Fruit fly (Drosophila melanogaster) whole organism, prepupa: Measurements from ENCODE around the gene Ir68a.
A peak's percentile ranks its signal among the peaks of the same experiment; 100 is the strongest.

Experiments used
- Blimp-1 ChIP-seq: fragments of 200-800 bp; sonication (Bioruptor generic); optimal IDR thresholded peaks from 3 replicates; lab custom pipeline; 2017; ENCODE audit warnings: missing biosample characterization, missing genetic modification characterization, mild to moderate bottlenecking, moderate library complexity, missing genetic modification reagents
- CG10631 ChIP-seq: fragments of 200-800 bp; sonication (Bioruptor generic); optimal IDR thresholded peaks from 2 replicates; lab custom pipeline; 2016; ENCODE audit warnings: missing biosample characterization, missing genetic modification characterization
- CG10669 ChIP-seq: fragments of 200-800 bp; sonication (Bioruptor generic); optimal IDR thresholded peaks from 3 replicates; lab custom pipeline; 2018; ENCODE audit warnings: missing biosample characterization, mild to moderate bottlenecking, missing genetic modification characterization, moderate library complexity
- CG11294 ChIP-seq: fragments of 200-800 bp; sonication (Bioruptor generic); IDR thresholded peaks from 2 replicates; pipeline ENCODE4 v1.3.6; 2022; ENCODE audit warnings: missing biosample characterization, missing genetic modification characterization
- CG11762 ChIP-seq: fragments of 200-800 bp; sonication (Bioruptor generic); optimal IDR thresholded peaks from 3 replicates; lab custom pipeline; 2016; ENCODE audit warnings: missing biosample characterization, missing genetic modification characterization; ENCODE audit not compliant: insufficient read depth
- CG11902 ChIP-seq: fragments of 200-800 bp; sonication (Bioruptor generic); optimal IDR thresholded peaks from 3 replicates; lab custom pipeline; 2016; ENCODE audit warnings: missing biosample characterization, missing genetic modification characterization
- CG15336 ChIP-seq: fragments of 200-800 bp; sonication (Bioruptor generic); IDR thresholded peaks from 2 replicates; pipeline ENCODE4 v1.3.6; 2022; ENCODE audit warnings: missing biosample characterization, missing genetic modification characterization
- CG1621 ChIP-seq: fragments of 200-800 bp; sonication (Bioruptor generic); optimal IDR thresholded peaks from 3 replicates; lab custom pipeline; 2018; ENCODE audit warnings: missing biosample characterization, mild to moderate bottlenecking, missing genetic modification characterization
- CG16779 ChIP-seq: fragments of 200-800 bp; sonication (Bioruptor generic); optimal IDR thresholded peaks from 3 replicates; lab custom pipeline; 2017; ENCODE audit warnings: missing biosample characterization, mild to moderate bottlenecking, missing genetic modification characterization
- CG3032 ChIP-seq: fragments of 200-800 bp; optimal IDR thresholded peaks from 2 replicates; lab custom pipeline; 2019; ENCODE audit warnings: missing biosample characterization, mild to moderate bottlenecking, missing genetic modification characterization, moderate library complexity
- CG31627 ChIP-seq: fragments of 200-800 bp; sonication (Bioruptor generic); optimal IDR thresholded peaks from 3 replicates; lab custom pipeline; 2016; ENCODE audit warnings: missing biosample characterization, missing genetic modification characterization
- CG32006 ChIP-seq: fragments of 200-800 bp; sonication (Bioruptor generic); optimal IDR thresholded peaks from 3 replicates; lab custom pipeline; 2017; ENCODE audit warnings: missing biosample characterization, mild to moderate bottlenecking, missing genetic modification characterization
- CG34406 ChIP-seq: fragments of 200-800 bp; sonication (Bioruptor generic); optimal IDR thresholded peaks from 3 replicates; lab custom pipeline; 2016; ENCODE audit warnings: missing biosample characterization, missing genetic modification characterization
- CG3919 ChIP-seq: fragments of 200-800 bp; sonication (Bioruptor generic); optimal IDR thresholded peaks from 3 replicates; lab custom pipeline; 2016; ENCODE audit warnings: missing biosample characterization, missing genetic modification characterization
- CG6276 ChIP-seq: fragments of 200-800 bp; sonication (Bioruptor generic); optimal IDR thresholded peaks from 2 replicates; lab custom pipeline; 2017; ENCODE audit warnings: missing biosample characterization, mild to moderate bottlenecking, missing genetic modification characterization
- CG6792 ChIP-seq: fragments of 200-800 bp; sonication (Bioruptor generic); optimal IDR thresholded peaks from 3 replicates; lab custom pipeline; 2016; ENCODE audit warnings: missing biosample characterization, missing genetic modification characterization
- CG6808 ChIP-seq: fragments of 200-800 bp; sonication (Bioruptor generic); optimal IDR thresholded peaks from 3 replicates; lab custom pipeline; 2017; ENCODE audit warnings: missing biosample characterization, missing genetic modification characterization, mild to moderate bottlenecking, moderate library complexity, missing genetic modification reagents
- CG6854 ChIP-seq: fragments of 200-800 bp; sonication (Bioruptor generic); optimal IDR thresholded peaks from 2 replicates; lab custom pipeline; 2017; ENCODE audit warnings: missing biosample characterization, mild to moderate bottlenecking, missing genetic modification characterization
- CG7368 ChIP-seq: fragments of 200-800 bp; sonication (Bioruptor generic); optimal IDR thresholded peaks from 3 replicates; lab custom pipeline; 2016; ENCODE audit warnings: missing biosample characterization, missing genetic modification characterization
- CG8119 ChIP-seq: fragments of 200-800 bp; sonication (Bioruptor generic); IDR thresholded peaks from 3 replicates; pipeline ENCODE4 v1.3.6; 2022; ENCODE audit warnings: missing biosample characterization, missing genetic modification characterization
- CG9139 ChIP-seq: fragments of 200-800 bp; sonication (Bioruptor generic); optimal IDR thresholded peaks from 3 replicates; lab custom pipeline; 2017; ENCODE audit warnings: missing biosample characterization, mild to moderate bottlenecking, missing genetic modification characterization
- Eip75B ChIP-seq: fragments of 200-800 bp; sonication (Bioruptor generic); optimal IDR thresholded peaks from 3 replicates; lab custom pipeline; 2016; ENCODE audit warnings: missing biosample characterization, missing genetic modification characterization
- Eip78C ChIP-seq: fragments of 200-800 bp; sonication (Bioruptor generic); peaks from one replicate; lab custom pipeline; 2016; ENCODE audit warnings: missing biosample characterization, missing genetic modification characterization
- Eip93F ChIP-seq: fragments of 200-800 bp; sonication (Bioruptor generic); optimal IDR thresholded peaks from 2 replicates; lab custom pipeline; 2016; ENCODE audit warnings: missing biosample characterization, mild to moderate bottlenecking, missing genetic modification characterization
- Ets21C ChIP-seq: fragments of 200-800 bp; sonication (Bioruptor generic); optimal IDR thresholded peaks from 3 replicates; lab custom pipeline; 2016; ENCODE audit warnings: missing biosample characterization, missing genetic modification characterization
- Ets96B ChIP-seq: fragments of 200-800 bp; optimal IDR thresholded peaks from 2 replicates; lab custom pipeline; 2019; ENCODE audit warnings: missing biosample characterization, mild to moderate bottlenecking, missing genetic modification characterization, moderate library complexity
- Gug ChIP-seq: fragments of 200-800 bp; sonication (Bioruptor generic); IDR thresholded peaks from 2 replicates; pipeline ENCODE4 v1.3.6; 2022; ENCODE audit warnings: missing biosample characterization, missing genetic modification characterization
- Hr38 ChIP-seq: sonication (Bioruptor generic); optimal IDR thresholded peaks from 2 replicates; lab custom pipeline; 2016; ENCODE audit warnings: missing biosample characterization, missing genetic modification characterization
- Hr39 ChIP-seq: fragments of 200-800 bp; sonication (Bioruptor generic); optimal IDR thresholded peaks from 2 replicates; lab custom pipeline; 2016; ENCODE audit warnings: missing biosample characterization, missing genetic modification characterization
- Hr4 ChIP-seq: fragments of 200-800 bp; sonication (Bioruptor generic); optimal IDR thresholded peaks from 3 replicates; lab custom pipeline; 2016; ENCODE audit warnings: missing biosample characterization, missing genetic modification characterization
- Lpt ChIP-seq: fragments of 200-800 bp; sonication (Bioruptor generic); optimal IDR thresholded peaks from 3 replicates; lab custom pipeline; 2016; ENCODE audit warnings: missing biosample characterization, missing genetic modification characterization
- Met ChIP-seq: fragments of 200-800 bp; sonication (Bioruptor generic); optimal IDR thresholded peaks from 3 replicates; lab custom pipeline; 2016; ENCODE audit warnings: missing biosample characterization, missing genetic modification characterization
- OdsH ChIP-seq: fragments of 200-800 bp; sonication (Bioruptor generic); optimal IDR thresholded peaks from 3 replicates; lab custom pipeline; 2016; ENCODE audit warnings: missing biosample characterization, missing genetic modification characterization
- Smox ChIP-seq: fragments of 200-800 bp; sonication (Bioruptor generic); optimal IDR thresholded peaks from 3 replicates; lab custom pipeline; 2016; ENCODE audit warnings: missing biosample characterization, missing genetic modification characterization
- Sox14 ChIP-seq: fragments of 200-800 bp; sonication (Bioruptor generic); optimal IDR thresholded peaks from 3 replicates; lab custom pipeline; 2016; ENCODE audit warnings: missing biosample characterization, missing genetic modification characterization
- Sox15 ChIP-seq: fragments of 200-800 bp; sonication (Bioruptor generic); optimal IDR thresholded peaks from 3 replicates; lab custom pipeline; 2016; ENCODE audit warnings: missing biosample characterization, missing genetic modification characterization
- achi ChIP-seq: fragments of 200-800 bp; sonication (Bioruptor generic); optimal IDR thresholded peaks from 3 replicates; lab custom pipeline; 2016; ENCODE audit warnings: missing biosample characterization, missing genetic modification characterization
- acj6 ChIP-seq: fragments of 200-800 bp; sonication (Bioruptor generic); optimal IDR thresholded peaks from 3 replicates; lab custom pipeline; 2016; ENCODE audit warnings: missing biosample characterization, missing genetic modification characterization
- cyc ChIP-seq: fragments of 200-800 bp; sonication (Bioruptor generic); optimal IDR thresholded peaks from 3 replicates; lab custom pipeline; 2016; ENCODE audit warnings: missing biosample characterization, missing genetic modification characterization
- dac ChIP-seq: fragments of 200-800 bp; sonication (Bioruptor generic); optimal IDR thresholded peaks from 2 replicates; lab custom pipeline; 2017; ENCODE audit warnings: missing biosample characterization, mild to moderate bottlenecking, missing genetic modification characterization
- dsx ChIP-seq: fragments of 200-800 bp; optimal IDR thresholded peaks from 3 replicates; lab custom pipeline; 2019; ENCODE audit warnings: missing biosample characterization, mild to moderate bottlenecking, missing genetic modification characterization, moderate library complexity; ENCODE audit not compliant: poor library complexity, severe bottlenecking
- eg ChIP-seq: fragments of 200-800 bp; sonication (Bioruptor generic); IDR thresholded peaks from 3 replicates; pipeline ENCODE4 v1.3.6; 2022; ENCODE audit warnings: missing biosample characterization, missing genetic modification characterization
- esn ChIP-seq: fragments of 200-800 bp; sonication (Bioruptor generic); optimal IDR thresholded peaks from 2 replicates; lab custom pipeline; 2016; ENCODE audit warnings: missing biosample characterization, mild to moderate bottlenecking, missing genetic modification characterization, moderate library complexity
- fd85E ChIP-seq: fragments of 200-800 bp; sonication (Bioruptor generic); optimal IDR thresholded peaks from 3 replicates; lab custom pipeline; 2016; ENCODE audit warnings: missing biosample characterization, missing genetic modification characterization
- lz ChIP-seq: fragments of 200-800 bp; sonication (Bioruptor generic); optimal IDR thresholded peaks from 3 replicates; lab custom pipeline; 2016; ENCODE audit warnings: missing biosample characterization, missing genetic modification characterization
- net ChIP-seq: fragments of 200-800 bp; sonication (Bioruptor generic); optimal IDR thresholded peaks from 3 replicates; lab custom pipeline; 2016; ENCODE audit warnings: missing biosample characterization, missing genetic modification characterization
- salr ChIP-seq, 2 experiments: fragments of 200-800 bp; sonication (Bioruptor generic); optimal IDR thresholded peaks; 3 replicates each; lab custom pipeline; 2016 to 2018; ENCODE audit warnings: missing biosample characterization in 2 of 2, missing genetic modification characterization in 2 of 2, mild to moderate bottlenecking in 1 of 2
- spab ChIP-seq: fragments of 200-800 bp; sonication (Bioruptor generic); optimal IDR thresholded peaks from 2 replicates; lab custom pipeline; 2017; ENCODE audit warnings: missing biosample characterization, mild to moderate bottlenecking, missing genetic modification characterization, missing genetic modification reagents
- svp ChIP-seq: fragments of 200-800 bp; sonication (Bioruptor generic); peaks from one replicate; lab custom pipeline; 2016; ENCODE audit warnings: missing biosample characterization, missing genetic modification characterization
- vri ChIP-seq: fragments of 200-800 bp; sonication (Bioruptor generic); optimal IDR thresholded peaks from 3 replicates; lab custom pipeline; 2016; ENCODE audit warnings: missing biosample characterization, mild to moderate bottlenecking, missing genetic modification characterization

Ir68a gene

dm6 chr3L:11213643-11214042 lies 22.4 kb downstream of the Ir68a start (continued):
- no peak for TF ChIP-seq salr (GFP tag; optimal IDR thresholded peaks at IDR 0.05; lab: Kevin White, UChicago)
- TF ChIP-seq esn: no peak
- no peak for TF ChIP-seq Hr39 (GFP tag; lab: Kevin White, UChicago)
- no peak for TF ChIP-seq acj6 (GFP tag; lab: Kevin White, UChicago)
- TF ChIP-seq CG32006 (GFP tag; lab: Kevin White, UChicago): no peak
- no peak for TF ChIP-seq CG6276 (GFP tag; lab: Kevin White, UChicago)

- TF ChIP-seq Ets96B (peak; percentile 28), CG7368 (GFP tag; lab: Kevin White, UChicago) (no peak), cyc (peak; percentile 8), Met (GFP tag; lab: Kevin White, UChicago) (no peak), dac (peak; percentile 13), eg (0 out of 3 replicates have a peak, but pooled peaks have one; percentile 21), net (GFP tag; lab: Kevin White, UChicago) (no peak), spab (no peak), salr (GFP tag; optimal IDR thresholded peaks at IDR 0.05; lab: Kevin White, UChicago) (no peak), lz (GFP tag; lab: Kevin White, UChicago) (peak; percentile 44), Hr39 (GFP tag; lab: Kevin White, UChicago) (no peak), CG11902 (no peak), Sox15 (no peak), CG3032 (tag; lab: Kevin White, UChicago) (peak; percentile 31), Eip93F (GFP tag; lab: Kevin White, UChicago) (no peak), Smox (GFP tag; lab: Kevin White, UChicago) (no peak), vri (no peak), CG10669 (GFP tag; lab: Kevin White, UChicago) (no peak), acj6 (GFP tag; lab: Kevin White, UChicago) (peak; percentile 11), achi (no peak), CG34406 (GFP tag; lab: Kevin White, UChicago) (no peak), CG6808 (no peak), CG6792 (GFP tag; lab: Kevin White, UChicago) (no peak), CG6276 (GFP tag; lab: Kevin White, UChicago) (no peak), CG3919 (GFP tag; lab: Kevin White, UChicago) (peak; percentile 48), CG10631 (GFP tag; lab: Kevin White, UChicago) (no peak), Ets21C (GFP tag; lab: Kevin White, UChicago) (no peak), CG9139 (GFP tag; lab: Kevin White, UChicago) (no peak), CG8119 (peak; percentile 40; the same call in 2 of the 3 replicates), fd85E (GFP tag; lab: Kevin White, UChicago) (no peak), Hr38 (no peak), OdsH (GFP tag; lab: Kevin White, UChicago) (no peak), CG6854 (GFP tag; lab: Kevin White, UChicago) (peak; percentile 61), dsx (GFP tag; lab: Kevin White, UChicago) (peak; percentile 22), Sox14 (peak; percentile 16), Gug (GFP tag; lab: Robert Waterston, UW) (no peak), CG11762 (GFP tag; lab: Kevin White, UChicago) (no peak), Eip78C (GFP tag; lab: Kevin White, UChicago) (peak; percentile 71), CG16779 (tag; lab: Kevin White, UChicago) (no peak), CG11294 (GFP tag; lab: Robert Waterston, UW) (no peak; the same call in 1 of the 2 replicates), Hr4 (GFP tag; lab: Kevin White, UChicago) (no peak), CG15336 (GFP tag; lab: Robert Waterston, UW) (peak; percentile 32; the same call in 1 of the 2 replicates), Lpt (GFP tag; lab: Kevin White, UChicago) (no peak), esn (peak; percentile 59), CG31627 (GFP tag; lab: Kevin White, UChicago) (no peak), Blimp-1 (GFP tag; lab: Kevin White, UChicago) (no peak), Eip75B (GFP tag; lab: Kevin White, UChicago) (peak; percentile 40), CG1621 (tag; lab: Kevin White, UChicago) (peak; percentile 97), svp (no peak)
These were observed 25.5 kb downstream of the Ir68a start, which contains the start of the genes Ube3a and CG7600 for dm6 chr3L:11210517-11210916. Ube3a (minus strand) TSS chr3L:11210583. CG7600 (plus strand) TSS chr3L:11210786.
